Fruit fly (Drosophila melanogaster): ENCODE measurements around the gene Rga.

dm6 chr3R:5570635-5571436 is 42.1 kb downstream of the Rga start, which contains the start of gene CRMP:
- TF ChIP-seq EcR (GFP tag; optimal IDR thresholded peaks at IDR 0.05) (no peak), psq (optimal IDR thresholded peaks at IDR 0.05) (no peak), Dll (optimal IDR thresholded peaks at IDR 0.05) (no peak), CG8478 (optimal IDR thresholded peaks at IDR 0.05) (no peak), usp (GFP tag; optimal IDR thresholded peaks at IDR 0.05) (no peak), pan (optimal IDR thresholded peaks at IDR 0.05) (no peak)

All from whole organism.